Fruit fly (Drosophila melanogaster) Kc167 (cell line): ENCODE results near the gene CG15172.

Experiments used
- Myc ChIP-seq: fragments of >200 bp; optimal IDR thresholded peaks from 2 replicates; lab custom pipeline; 2017; ENCODE audit warnings: missing external identifiers
- Sin3A ChIP-seq: fragments of >200 bp; optimal IDR thresholded peaks from 2 replicates; lab custom pipeline; 2018; ENCODE audit warnings: missing external identifiers
- h ChIP-seq: fragments of >200 bp; optimal IDR thresholded peaks from 3 replicates; lab custom pipeline; 2018; ENCODE audit warnings: missing external identifiers
- insv ChIP-seq: fragments of >200 bp; optimal IDR thresholded peaks from 3 replicates; lab custom pipeline; 2018; ENCODE audit warnings: missing external identifiers
- psq ChIP-seq: fragments of >200 bp; optimal IDR thresholded peaks from 2 replicates; lab custom pipeline; 2017; ENCODE audit warnings: missing external identifiers
- ttk ChIP-seq: sonication (Bioruptor generic); optimal IDR thresholded peaks from 2 replicates; lab custom pipeline; 2017; ENCODE audit warnings: missing external identifiers

Gene CG15172

DNA sequence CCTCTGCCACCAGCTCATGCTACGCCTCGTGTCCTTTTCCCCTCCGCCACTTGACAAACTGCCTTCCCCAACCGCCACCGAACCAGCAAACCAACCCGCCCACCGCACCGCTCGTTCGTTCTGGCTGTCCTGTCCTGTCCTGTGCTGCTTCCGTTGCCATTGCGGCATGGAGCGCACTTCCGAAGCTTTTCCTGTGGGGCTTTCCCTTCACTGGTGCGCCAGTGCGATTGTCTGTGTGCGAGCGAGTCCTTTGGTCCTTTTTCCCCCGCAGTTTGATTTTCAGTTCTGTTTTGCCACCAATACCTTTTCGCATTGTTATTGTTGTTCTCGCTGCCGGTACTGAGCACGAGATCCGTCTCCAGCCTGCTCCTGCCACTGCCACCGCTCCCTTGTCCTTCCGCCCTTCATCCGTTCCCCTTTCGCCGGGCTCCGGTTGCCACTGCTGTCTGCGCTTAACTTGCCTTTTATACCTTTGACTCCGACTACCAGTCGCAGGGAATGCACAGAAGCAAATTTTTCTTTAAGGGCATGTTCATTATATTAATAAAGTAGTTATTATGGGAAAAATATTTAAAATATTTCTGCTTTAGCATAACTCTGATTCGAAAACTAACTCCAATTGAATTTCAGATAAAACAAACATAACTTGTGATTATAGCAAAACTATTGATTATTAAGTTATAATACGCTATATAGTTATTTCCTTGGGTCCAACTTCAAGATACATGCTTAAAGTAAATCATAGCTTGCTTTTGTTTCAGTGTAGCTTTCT lies 1.9 kb downstream of the CG15172 start:
- TF ChIP-seq h (lab: Kevin White, UChicago), result no peak
- no peak for TF ChIP-seq ttk (lab: Kevin White, UChicago)
- no peak for TF ChIP-seq insv (lab: Kevin White, UChicago)
- TF ChIP-seq Sin3A (lab: Kevin White, UChicago), result no peak
- TF ChIP-seq psq (lab: Kevin White, UChicago), result no peak
- no peak for TF ChIP-seq Myc (lab: Kevin White, UChicago)

DNA sequence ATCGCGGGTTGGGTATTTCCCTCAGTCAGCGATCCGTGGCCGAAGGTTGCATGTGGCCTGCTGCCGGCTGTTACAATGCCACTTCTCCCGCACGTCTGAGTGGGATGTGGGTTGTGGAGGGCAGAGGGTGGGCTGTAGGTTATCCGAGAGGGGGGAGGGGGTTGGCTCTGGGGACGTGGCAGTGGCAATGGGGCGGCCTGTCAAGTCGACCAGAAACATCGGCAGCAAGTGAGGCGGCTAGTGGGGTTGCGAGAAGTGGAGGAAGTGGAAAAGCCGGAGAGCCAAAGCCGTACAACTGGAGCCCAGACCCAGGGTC lies 2.5 kb downstream of the CG15172 start:
- TF ChIP-seq Myc (lab: Kevin White, UChicago) (no peak), insv (lab: Kevin White, UChicago) (no peak), psq (lab: Kevin White, UChicago) (no peak), h (lab: Kevin White, UChicago) (no peak), ttk (lab: Kevin White, UChicago) (no peak), Sin3A (lab: Kevin White, UChicago) (no peak)

DNA sequence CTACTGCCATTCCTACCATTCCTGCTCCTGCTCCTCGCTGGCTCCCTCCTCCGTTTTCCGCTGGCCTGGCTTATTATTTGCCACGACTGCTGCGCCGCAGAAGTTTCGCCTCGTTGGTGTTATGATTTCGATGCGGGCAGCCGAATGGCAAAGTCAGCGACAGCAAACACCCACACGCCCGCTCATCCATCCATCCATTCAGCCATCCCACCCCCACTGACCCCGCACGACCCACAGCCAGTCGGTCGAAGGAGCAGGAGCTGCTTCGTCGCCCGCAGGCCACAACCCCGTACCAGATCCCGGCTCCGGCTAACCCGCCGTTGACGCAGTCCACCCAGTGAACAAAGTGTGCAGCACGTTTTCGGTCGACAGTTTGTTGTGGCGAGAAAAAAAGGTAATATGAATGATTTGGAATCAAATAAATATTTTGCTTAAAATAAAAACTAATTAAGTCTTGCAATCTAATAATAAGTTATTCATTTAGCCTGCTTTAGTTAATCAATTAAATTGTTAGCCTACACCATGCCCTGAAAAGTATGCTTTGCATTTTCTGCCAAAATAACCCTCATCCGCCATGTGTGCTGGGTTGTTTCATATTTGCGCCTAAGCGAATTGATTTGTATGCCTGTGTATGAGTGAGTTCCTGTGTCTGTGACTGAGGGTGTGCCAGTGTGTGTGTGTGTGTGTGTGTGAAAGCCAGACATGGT lies 4.4 kb downstream of the CG15172 start:
- TF ChIP-seq ttk (lab: Kevin White, UChicago), result no peak
- TF ChIP-seq Myc (lab: Kevin White, UChicago), result no peak
- TF ChIP-seq Sin3A (lab: Kevin White, UChicago), result no peak
- TF ChIP-seq h (lab: Kevin White, UChicago), result no peak
- no peak for TF ChIP-seq psq (lab: Kevin White, UChicago)
- TF ChIP-seq insv (lab: Kevin White, UChicago), result no peak

DNA sequence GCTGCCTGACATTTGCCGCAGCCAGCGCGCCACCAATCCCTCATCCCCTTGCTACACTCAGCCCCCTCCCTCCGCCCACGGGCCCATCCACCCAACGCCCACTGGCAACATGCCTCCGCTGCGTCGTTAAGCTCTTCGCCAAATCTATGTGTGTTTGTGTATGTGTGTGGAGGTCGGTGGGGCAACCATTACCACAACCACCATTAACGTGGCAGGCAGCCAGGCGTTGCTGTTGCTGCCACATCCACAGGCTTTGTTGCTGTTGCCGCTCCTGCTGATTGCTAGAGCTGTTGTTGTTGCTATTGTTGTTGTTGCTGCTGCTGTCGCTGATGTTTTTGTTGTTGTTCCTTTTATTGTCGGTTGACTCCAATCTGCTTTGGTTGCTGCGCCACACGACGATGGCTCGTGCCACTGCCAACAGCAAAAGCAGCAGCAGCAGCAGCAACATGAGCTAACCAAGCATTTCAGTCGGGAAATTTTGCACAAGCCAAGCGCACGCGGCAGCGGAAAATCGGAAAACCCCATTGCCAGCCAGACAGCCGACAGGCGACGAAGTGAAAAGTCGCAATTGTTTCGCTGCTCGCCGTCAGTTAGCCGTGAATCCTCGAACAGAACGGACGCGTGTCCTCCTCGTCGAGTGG lies 5.1 kb downstream of the CG15172 start, which contains the start of gene Sidpn:
TSS of gene Sidpn (plus strand) at position 465 of the 641 bp plus-strand sequence.
- TF ChIP-seq Myc (lab: Kevin White, UChicago) (no peak), Sin3A (lab: Kevin White, UChicago) (no peak), ttk (lab: Kevin White, UChicago) (no peak), psq (lab: Kevin White, UChicago) (no peak), h (lab: Kevin White, UChicago) (no peak), insv (lab: Kevin White, UChicago) (no peak)

DNA sequence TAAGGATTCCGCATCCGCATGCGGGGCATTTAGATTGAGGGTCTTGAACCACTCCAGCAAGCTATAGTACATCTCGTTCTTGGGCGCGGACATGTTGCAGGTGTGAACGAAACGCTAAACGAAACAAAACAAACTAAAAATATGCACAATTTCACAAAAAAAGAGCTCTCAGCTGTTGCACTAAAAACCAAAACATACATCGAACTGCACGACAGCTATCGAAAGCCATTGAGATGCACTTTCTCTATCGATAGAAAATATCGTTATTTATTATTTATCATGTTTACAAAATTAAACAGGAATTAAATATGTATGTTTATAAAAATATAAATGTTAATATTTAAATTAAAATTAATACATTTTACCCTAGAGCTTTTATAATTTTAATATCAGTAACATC lies 11.1 kb downstream of the CG15172 start, which contains the start of gene hook:
TSS of gene hook (minus strand) at position 211 of the 400 bp plus-strand sequence.
- no peak for TF ChIP-seq Sin3A (lab: Kevin White, UChicago)
- TF ChIP-seq ttk (lab: Kevin White, UChicago), result no peak
- no peak for TF ChIP-seq psq (lab: Kevin White, UChicago)
- no peak for TF ChIP-seq Myc (lab: Kevin White, UChicago)
- TF ChIP-seq insv (lab: Kevin White, UChicago), result no peak
- no peak for TF ChIP-seq h (lab: Kevin White, UChicago)

DNA sequence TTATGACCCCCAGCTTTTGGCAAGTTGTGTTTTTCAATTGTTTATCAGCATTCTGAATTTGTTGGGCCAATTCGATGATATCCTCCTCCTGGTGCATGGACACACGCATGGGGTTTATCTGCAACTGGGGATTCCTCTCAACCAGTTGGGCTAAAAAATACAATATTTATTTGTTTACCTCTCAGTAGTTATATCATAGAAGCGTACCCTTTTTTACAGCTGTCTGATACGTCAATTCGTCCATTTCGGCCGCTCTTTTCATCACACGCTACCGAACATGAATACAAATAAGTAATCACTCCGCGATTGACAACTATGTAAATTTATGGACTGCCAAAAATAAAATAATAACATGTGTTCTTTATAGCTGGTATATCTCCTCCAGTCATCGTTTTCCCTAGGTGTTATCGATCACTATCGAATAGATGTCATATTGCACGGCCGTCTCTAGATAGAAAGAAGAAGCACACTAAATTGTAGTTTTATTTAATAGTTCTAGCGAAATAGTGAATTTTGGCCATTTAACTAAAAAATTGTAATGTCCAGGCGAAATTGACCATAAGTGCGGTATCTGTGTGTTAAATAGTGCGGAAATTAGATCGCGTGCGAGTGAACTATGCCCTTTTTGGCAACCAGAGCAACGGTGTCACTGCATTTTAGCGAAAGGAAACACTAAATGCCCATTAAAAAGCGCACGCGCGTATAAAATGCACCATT lies 12.2 kb downstream of the CG15172 start, which contains the start of the genes mib2 and CG31800:
TSS of gene mib2 (plus strand) at position 232 of the 717 bp plus-strand sequence.
TSS of gene CG31800 (minus strand) at position 364 of the 717 bp plus-strand sequence.
- TF ChIP-seq psq (lab: Kevin White, UChicago), result no peak
- TF ChIP-seq ttk (lab: Kevin White, UChicago), result no peak
- TF ChIP-seq Myc (lab: Kevin White, UChicago), result no peak

DNA sequence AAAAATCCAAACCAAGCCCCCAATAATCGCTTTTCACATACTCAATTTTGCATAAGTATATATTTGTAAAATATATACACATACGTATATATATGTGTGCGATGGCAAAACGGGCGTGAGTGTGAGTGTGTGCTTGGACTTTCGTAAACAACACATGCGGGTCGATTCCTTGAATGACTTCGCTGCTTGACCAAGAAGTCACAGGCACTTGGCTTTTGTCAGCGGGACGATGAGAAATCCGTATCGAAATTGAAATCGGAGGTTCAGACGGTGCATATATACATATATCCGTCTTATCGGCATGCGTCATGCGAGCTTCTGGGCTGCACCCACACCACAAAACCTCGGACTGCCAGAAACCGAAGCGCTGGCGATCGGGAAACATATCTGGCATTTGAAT lies 12.8 kb downstream of the CG15172 start:
- TF ChIP-seq h (lab: Kevin White, UChicago) (no peak), Sin3A (lab: Kevin White, UChicago) (no peak), ttk (lab: Kevin White, UChicago) (no peak), Myc (lab: Kevin White, UChicago) (no peak), psq (lab: Kevin White, UChicago) (no peak), insv (lab: Kevin White, UChicago) (no peak)

DNA sequence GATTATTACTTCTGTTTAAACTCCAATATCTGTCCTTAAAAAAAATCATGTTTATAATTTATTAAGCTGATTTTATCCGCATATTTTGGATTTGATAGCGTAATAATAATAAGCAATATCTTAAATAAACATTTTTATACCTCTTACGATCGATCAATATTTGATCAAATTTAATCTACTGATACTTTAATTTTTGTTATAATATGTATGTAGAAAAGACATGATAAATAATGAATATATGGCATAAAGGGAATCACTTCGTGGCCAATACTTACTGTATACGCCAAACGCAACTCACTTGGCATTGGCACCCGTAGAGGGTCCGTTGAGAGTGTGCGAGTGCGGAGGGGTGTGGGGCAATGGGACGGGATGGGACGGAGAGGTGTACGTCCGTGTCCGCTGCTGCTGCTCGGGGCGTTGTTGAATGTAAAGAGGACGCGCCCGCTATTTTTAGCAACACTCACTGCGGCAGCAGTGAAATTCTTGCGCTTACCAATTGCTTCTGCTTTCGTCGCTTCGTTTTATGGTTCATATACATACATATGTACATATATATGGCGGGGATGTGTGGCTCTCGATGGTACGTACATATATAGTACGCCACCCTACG lies 14.0 kb downstream of the CG15172 start:
- TF ChIP-seq Myc (lab: Kevin White, UChicago) (no peak), insv (lab: Kevin White, UChicago) (no peak), h (lab: Kevin White, UChicago) (no peak), ttk (lab: Kevin White, UChicago) (no peak), Sin3A (lab: Kevin White, UChicago) (no peak), psq (lab: Kevin White, UChicago) (no peak)

DNA sequence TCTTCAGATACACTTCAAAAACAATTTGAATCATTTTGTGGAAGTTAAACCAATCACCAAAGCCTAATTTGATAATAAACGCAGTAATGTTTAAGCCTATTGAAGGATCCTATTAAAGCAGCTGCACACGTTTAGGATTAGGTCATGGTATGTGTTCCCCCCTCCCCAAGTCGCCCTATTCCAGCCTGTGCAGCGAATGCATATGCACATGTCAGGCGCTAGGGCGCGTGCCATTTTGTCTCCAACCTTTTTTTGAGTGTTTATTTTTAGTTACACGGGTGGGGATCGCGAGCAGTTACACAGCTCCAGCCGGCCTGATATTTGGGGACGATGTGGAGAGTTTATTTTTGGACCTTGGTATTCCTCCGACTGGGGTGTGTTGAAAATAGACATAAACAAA lies 14.8 kb downstream of the CG15172 start:
- TF ChIP-seq psq (lab: Kevin White, UChicago), result no peak
- TF ChIP-seq Sin3A (lab: Kevin White, UChicago), result no peak
- TF ChIP-seq h (lab: Kevin White, UChicago), result no peak
- no peak for TF ChIP-seq ttk (lab: Kevin White, UChicago)
- TF ChIP-seq insv (lab: Kevin White, UChicago), result no peak
- TF ChIP-seq Myc (lab: Kevin White, UChicago), result no peak

DNA sequence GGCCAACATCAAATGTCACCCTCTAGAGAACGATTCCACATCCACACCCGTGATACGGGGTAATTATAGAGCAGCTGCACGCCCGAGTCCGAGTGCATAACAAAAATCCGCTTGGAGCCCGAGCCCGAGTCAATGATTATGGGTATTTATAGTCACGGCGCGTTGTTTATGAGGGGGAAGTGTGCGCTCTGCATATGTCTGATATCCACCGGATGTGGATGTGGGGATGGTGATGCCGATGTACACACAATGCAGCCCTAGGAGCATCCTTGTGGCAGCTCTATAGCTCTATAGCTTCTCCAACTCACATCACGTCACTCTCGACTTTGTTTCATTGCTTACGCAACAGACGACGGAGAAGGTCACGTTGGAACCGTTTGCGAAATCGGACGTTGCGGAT lies 15.2 kb downstream of the CG15172 start:
- TF ChIP-seq Sin3A (lab: Kevin White, UChicago), result no peak
